Worm (Caenorhabditis elegans) whole organism, L4/young adult: ENCODE measurements around the gene F43C11.1.

Experiments
- W03F9.2 ChIP-seq: fragments of 150-350 bp; optimal IDR thresholded peaks from 2 replicates; lab custom pipeline; 2014; ENCODE audit warnings: missing biosample characterization, missing genetic modification characterization
- dao-5 ChIP-seq: sonication (generic microtip); optimal IDR thresholded peaks from 2 replicates; lab custom pipeline; 2016; ENCODE audit warnings: missing genotype, missing genetic modification characterization, moderate library complexity, missing compliant biosample characterization
- him-1 ChIP-seq: sonication (generic microtip); optimal IDR thresholded peaks from 2 replicates; lab custom pipeline; 2016; ENCODE audit warnings: missing genotype, missing genetic modification reagents, missing genetic modification characterization, missing compliant biosample characterization

The F43C11.1 gene

ce11 chrII:2380174-2380573, 23.3 kb downstream of the F43C11.1 start, which contains the start of gene F16G10.7:
TSS of gene F16G10.7 (minus strand) at chrII:2380274.
- TF ChIP-seq him-1 (no peak), W03F9.2 (no peak), dao-5 (no peak)

ce11 chrII:2383334-2383733, 26.4 kb downstream of the F43C11.1 start, which contains the start of gene F16G10.8:
TSS of gene F16G10.8 (minus strand) at chrII:2383434.
- no peak for TF ChIP-seq him-1
- TF ChIP-seq W03F9.2 = no peak
- no peak for TF ChIP-seq dao-5

ce11 chrII:2385495-2385894, 28.6 kb downstream of the F43C11.1 start, which contains the start of gene F16G10.9:
TSS of gene F16G10.9 (minus strand) at chrII:2385595.
- TF ChIP-seq W03F9.2 (no peak), him-1 (no peak), dao-5 (no peak)

- TF ChIP-seq him-1 = no peak
- TF ChIP-seq dao-5 = no peak
- no peak for TF ChIP-seq W03F9.2
These were observed 34.0 kb downstream of the F43C11.1 start, which contains the start of gene F16G10.10 for ce11 chrII:2390884-2391283. TSS of gene F16G10.10 (minus strand) at chrII:2390984.

ce11 chrII:2393821-2394220, 36.9 kb downstream of the F43C11.1 start, which contains the start of gene F16G10.11:
TSS of gene F16G10.11 (minus strand) at chrII:2393921.
- TF ChIP-seq him-1 (no peak), dao-5 (no peak), W03F9.2 (no peak)

ce11 chrII:2395864-2396263, 39.0 kb downstream of the F43C11.1 start, which contains the start of gene F16G10.13:
TSS of gene F16G10.13 (minus strand) at chrII:2395964.
- TF ChIP-seq dao-5 (no peak), him-1 (no peak), W03F9.2 (no peak)

- no peak for TF ChIP-seq W03F9.2
- TF ChIP-seq him-1 = no peak
- TF ChIP-seq dao-5 = no peak
These were observed 42.0 kb downstream of the F43C11.1 start, which contains the start of gene F16G10.14 for ce11 chrII:2398884-2399283. TSS of gene F16G10.14 (minus strand) at chrII:2398984.

- TF ChIP-seq W03F9.2 (no peak), him-1 (no peak), dao-5 (no peak)
These were observed 42.9 kb downstream of the F43C11.1 start for ce11 chrII:2399810-2400209.

- TF ChIP-seq dao-5 = no peak
- no peak for TF ChIP-seq him-1
- no peak for TF ChIP-seq W03F9.2
These were observed 47.1 kb downstream of the F43C11.1 start, which contains the start of gene F16G10.1 for ce11 chrII:2403984-2404383. TSS of gene F16G10.1 (plus strand) at chrII:2404284.
